Worm (Caenorhabditis elegans): ENCODE data around the gene nspe-1.

DNA sequence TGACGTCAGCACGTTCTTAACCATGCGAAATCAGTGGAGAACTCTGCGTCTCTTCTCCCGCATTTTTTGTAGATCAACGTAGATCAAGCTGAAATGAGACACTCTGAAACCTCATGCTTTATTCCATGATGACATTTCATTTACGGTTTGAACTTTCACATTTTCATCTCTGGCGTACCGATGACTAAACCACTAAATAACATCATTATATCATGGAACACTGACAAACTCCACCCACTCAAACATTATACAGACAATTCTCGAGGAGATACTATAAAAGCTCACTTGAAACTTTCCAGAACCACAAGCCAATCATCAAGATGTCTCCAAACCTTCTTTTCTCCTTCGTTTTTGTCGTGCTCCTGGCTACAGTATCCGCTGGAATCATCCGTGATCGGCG lies 6.2 kb upstream of the nspe-1 start, which contains the start of gene nspe-7:
- no peak for TF ChIP-seq nhr-12 (tag; optimal IDR thresholded peaks at IDR 0.05)
- TF ChIP-seq elt-3 (tag; optimal IDR thresholded peaks at IDR 0.05), result no peak
- no peak for TF ChIP-seq ceh-90 (tag; optimal IDR thresholded peaks at IDR 0.05)
- no peak for TF ChIP-seq egl-27 (tag; optimal IDR thresholded peaks at IDR 0.05)
- TF ChIP-seq nhr-237 (tag; optimal IDR thresholded peaks at IDR 0.05), result no peak
- no peak for TF ChIP-seq zag-1 (tag; optimal IDR thresholded peaks at IDR 0.05)
- TF ChIP-seq nhr-77 (tag; optimal IDR thresholded peaks at IDR 0.05), result no peak
- TF ChIP-seq fkh-10 (GFP tag; optimal IDR thresholded peaks at IDR 0.05), result no peak
- TF ChIP-seq tbx-2 (tag; optimal IDR thresholded peaks at IDR 0.05), result no peak
- TF ChIP-seq ceh-82 (tag; optimal IDR thresholded peaks at IDR 0.05), result no peak

Data from whole organism, L1 larva.